Fruit fly (Drosophila melanogaster) whole organism, embryonic: ENCODE data around the gene Hsp22.

Experiments used
- Ada2b ChIP-seq: fragments of 200-800 bp; sonication (Bioruptor generic); IDR thresholded peaks from 2 replicates; pipeline ENCODE4 v1.3.6; 2022; ENCODE audit warnings: missing biosample characterization, missing genetic modification characterization
- Blimp-1 ChIP-seq: fragments of 200-800 bp; sonication (Bioruptor generic); optimal IDR thresholded peaks from 3 replicates; lab custom pipeline; 2018; ENCODE audit warnings: missing biosample characterization, missing genetic modification characterization, mild to moderate bottlenecking, moderate library complexity, missing genetic modification reagents
- CG10147 ChIP-seq: fragments of 200-800 bp; sonication (Bioruptor generic); optimal IDR thresholded peaks from 2 replicates; lab custom pipeline; 2019; ENCODE audit warnings: missing biosample characterization, mild to moderate bottlenecking, missing genetic modification characterization, moderate library complexity
- CG11695 ChIP-seq: fragments of 200-800 bp; sonication (Bioruptor generic); IDR thresholded peaks from 3 replicates; pipeline ENCODE4 v1.3.6; 2022; ENCODE audit warnings: missing biosample characterization, missing genetic modification characterization
- CG11723 ChIP-seq: fragments of 200-800 bp; sonication (Bioruptor generic); optimal IDR thresholded peaks from 2 replicates; lab custom pipeline; 2017; ENCODE audit warnings: missing biosample characterization, mild to moderate bottlenecking, missing genetic modification characterization
- CG13624 ChIP-seq: fragments of 200-800 bp; sonication (Bioruptor generic); optimal IDR thresholded peaks from 2 replicates; lab custom pipeline; 2016; ENCODE audit warnings: missing biosample characterization, missing genetic modification characterization
- CG16815 ChIP-seq: fragments of 200-800 bp; sonication (Bioruptor generic); optimal IDR thresholded peaks from 3 replicates; lab custom pipeline; 2017; ENCODE audit warnings: missing biosample characterization, mild to moderate bottlenecking, missing genetic modification characterization
- CG17568 ChIP-seq: fragments of 200-800 bp; sonication (Bioruptor generic); optimal IDR thresholded peaks from 2 replicates; lab custom pipeline; 2018; ENCODE audit warnings: missing biosample characterization, mild to moderate bottlenecking, missing genetic modification characterization, moderate library complexity
- CG18599 ChIP-seq: fragments of 200-800 bp; sonication (Bioruptor generic); optimal IDR thresholded peaks from 3 replicates; lab custom pipeline; 2017; ENCODE audit warnings: missing biosample characterization, missing genetic modification characterization, mild to moderate bottlenecking, moderate library complexity, missing genetic modification reagents
- CG31441 ChIP-seq: fragments of 200-800 bp; sonication (Bioruptor generic); IDR thresholded peaks from 2 replicates; pipeline ENCODE4 v1.3.6; 2022; ENCODE audit warnings: missing biosample characterization, missing genetic modification characterization
- CG3847 ChIP-seq: fragments of 200-800 bp; sonication (Bioruptor generic); IDR thresholded peaks from 2 replicates; pipeline ENCODE4 v1.3.6; 2022; ENCODE audit warnings: missing biosample characterization, missing genetic modification characterization
- CG4820 ChIP-seq: fragments of 200-800 bp; sonication (Bioruptor generic); optimal IDR thresholded peaks from 3 replicates; lab custom pipeline; 2016; ENCODE audit warnings: missing biosample characterization, missing genetic modification characterization
- CG7556 ChIP-seq: fragments of 200-800 bp; sonication (Bioruptor generic); optimal IDR thresholded peaks from 2 replicates; lab custom pipeline; 2017; ENCODE audit warnings: missing biosample characterization, mild to moderate bottlenecking, missing genetic modification characterization
- CG8924 ChIP-seq: fragments of 200-800 bp; optimal IDR thresholded peaks from 3 replicates; lab custom pipeline; 2019; ENCODE audit warnings: missing biosample characterization, mild to moderate bottlenecking, missing genetic modification characterization, moderate library complexity
- CG8944 ChIP-seq: fragments of 200-800 bp; sonication (Bioruptor generic); optimal IDR thresholded peaks from 3 replicates; lab custom pipeline; 2016; ENCODE audit warnings: missing biosample characterization, missing genetic modification characterization
- CG9932 ChIP-seq: fragments of 200-800 bp; sonication (Bioruptor generic); IDR thresholded peaks from 2 replicates; pipeline ENCODE4 v1.3.6; 2022; ENCODE audit warnings: missing biosample characterization, missing genetic modification characterization
- D ChIP-seq, 2 experiments: fragments of 200-800 bp in 1 of 2; fragments of >200 bp in 1 of 2; sonication (Bioruptor generic) in 1 of 2; optimal IDR thresholded peaks; 2 replicates in 1 of 2; 3 replicates in 1 of 2; lab custom pipeline; 2017; ENCODE audit warnings: mild to moderate bottlenecking in 1 of 2, missing biosample characterization in 1 of 2, missing genetic modification characterization in 1 of 2, missing genetic modification reagents in 1 of 2
- NfI ChIP-seq: fragments of 200-800 bp; sonication (Bioruptor generic); optimal IDR thresholded peaks from 3 replicates; lab custom pipeline; 2018; ENCODE audit warnings: missing biosample characterization, mild to moderate bottlenecking, missing genetic modification characterization, moderate library complexity
- Oli ChIP-seq: fragments of 200-800 bp; sonication (Bioruptor generic); optimal IDR thresholded peaks from 2 replicates; lab custom pipeline; 2018; ENCODE audit warnings: missing biosample characterization, mild to moderate bottlenecking, missing genetic modification characterization, moderate library complexity
- Opbp ChIP-seq: fragments of 200-800 bp; sonication (Bioruptor generic); IDR thresholded peaks from 3 replicates; pipeline ENCODE4 v1.3.6; 2022; ENCODE audit warnings: missing biosample characterization, missing genetic modification characterization; ENCODE audit not compliant: partially characterized antibody
- PHDP ChIP-seq: fragments of 200-800 bp; sonication (Bioruptor generic); optimal IDR thresholded peaks from 3 replicates; lab custom pipeline; 2018; ENCODE audit warnings: missing biosample characterization, mild to moderate bottlenecking, missing genetic modification characterization, moderate library complexity
- Rx ChIP-seq: fragments of 200-800 bp; sonication (Bioruptor generic); IDR thresholded peaks from 2 replicates; pipeline ENCODE4 v1.3.6; 2022; ENCODE audit warnings: missing biosample characterization, missing genetic modification characterization
- Sry-δ ChIP-seq: fragments of 200-800 bp; sonication (Bioruptor generic); optimal IDR thresholded peaks from 2 replicates; lab custom pipeline; 2016; ENCODE audit warnings: missing biosample characterization, missing genetic modification characterization
- YL-1 ChIP-seq: fragments of 200-800 bp; sonication (Bioruptor generic); optimal IDR thresholded peaks from 3 replicates; lab custom pipeline; 2017; ENCODE audit warnings: missing biosample characterization, mild to moderate bottlenecking, missing genetic modification characterization
- cg ChIP-seq: fragments of 200-800 bp; sonication (Bioruptor generic); optimal IDR thresholded peaks from 3 replicates; lab custom pipeline; 2019; ENCODE audit warnings: missing biosample characterization, mild to moderate bottlenecking, missing genetic modification characterization, moderate library complexity
- exex ChIP-seq: fragments of 200-800 bp; sonication (Bioruptor generic); optimal IDR thresholded peaks from 4 replicates; lab custom pipeline; 2018; ENCODE audit warnings: missing biosample characterization, mild to moderate bottlenecking, missing genetic modification characterization, moderate library complexity
- grau ChIP-seq: fragments of 200-800 bp; optimal IDR thresholded peaks from 3 replicates; lab custom pipeline; 2019; ENCODE audit warnings: missing biosample characterization, mild to moderate bottlenecking, missing genetic modification characterization, moderate library complexity
- kah ChIP-seq: fragments of 200-800 bp; sonication (Bioruptor generic); optimal IDR thresholded peaks from 2 replicates; lab custom pipeline; 2018; ENCODE audit warnings: missing biosample characterization, mild to moderate bottlenecking, missing genetic modification characterization
- ken ChIP-seq: fragments of 200-800 bp; sonication (Bioruptor generic); IDR thresholded peaks from 3 replicates; pipeline ENCODE4 v1.3.6; 2022; ENCODE audit warnings: missing biosample characterization, missing genetic modification characterization
- lab ChIP-seq: fragments of 200-800 bp; sonication (Bioruptor generic); optimal IDR thresholded peaks from 3 replicates; lab custom pipeline; 2017; ENCODE audit warnings: missing biosample characterization, missing genetic modification characterization, mild to moderate bottlenecking, moderate library complexity, missing genetic modification reagents
- lola ChIP-seq, 3 experiments: fragments of >200 bp in 2 of 3; fragments of 200-800 bp in 1 of 3; sonication (Bioruptor generic) in 1 of 3; optimal IDR thresholded peaks; 2 replicates each; lab custom pipeline; 2017 to 2019; ENCODE audit warnings: missing biosample characterization in 3 of 3, missing genetic modification characterization in 3 of 3, mild to moderate bottlenecking in 1 of 3, moderate library complexity in 1 of 3
- nmo ChIP-seq: fragments of 200-800 bp; sonication (Bioruptor generic); optimal IDR thresholded peaks from 2 replicates; lab custom pipeline; 2018; ENCODE audit warnings: missing biosample characterization, mild to moderate bottlenecking, missing genetic modification characterization, moderate library complexity
- nom ChIP-seq: fragments of 200-800 bp; sonication (Bioruptor generic); optimal IDR thresholded peaks from 2 replicates; lab custom pipeline; 2017; ENCODE audit warnings: missing biosample characterization, missing genetic modification characterization, mild to moderate bottlenecking, moderate library complexity, missing genetic modification reagents
- pb ChIP-seq: fragments of 200-800 bp; sonication (Bioruptor generic); optimal IDR thresholded peaks from 3 replicates; lab custom pipeline; 2016; ENCODE audit warnings: missing biosample characterization, missing genetic modification characterization
- phol ChIP-seq: fragments of 200-800 bp; sonication (Bioruptor generic); optimal IDR thresholded peaks from 3 replicates; lab custom pipeline; 2018; ENCODE audit warnings: missing biosample characterization, mild to moderate bottlenecking, missing genetic modification characterization, moderate library complexity
- row ChIP-seq: fragments of 200-800 bp; sonication (Bioruptor generic); IDR thresholded peaks from 3 replicates; pipeline ENCODE4 v1.3.6; 2022; ENCODE audit warnings: missing biosample characterization, missing genetic modification characterization
- stc ChIP-seq: fragments of 200-800 bp; sonication (Bioruptor generic); IDR thresholded peaks from 2 replicates; pipeline ENCODE4 v1.3.6; 2022; ENCODE audit warnings: missing biosample characterization, missing genetic modification characterization
- stwl ChIP-seq: fragments of 200-800 bp; sonication (Bioruptor generic); optimal IDR thresholded peaks from 3 replicates; lab custom pipeline; 2018; ENCODE audit warnings: missing biosample characterization, mild to moderate bottlenecking, missing genetic modification characterization, moderate library complexity
- tap ChIP-seq: fragments of 200-800 bp; optimal IDR thresholded peaks from 3 replicates; lab custom pipeline; 2019; ENCODE audit warnings: missing biosample characterization, mild to moderate bottlenecking, missing genetic modification characterization, moderate library complexity
- vfl ChIP-seq: fragments of 200-800 bp; sonication (Bioruptor generic); optimal IDR thresholded peaks from 2 replicates; lab custom pipeline; 2016; ENCODE audit warnings: missing biosample characterization, missing genetic modification characterization
- vvl ChIP-seq: fragments of 200-800 bp; sonication (Bioruptor generic); IDR thresholded peaks from 2 replicates; pipeline ENCODE4 v1.3.6; 2022; ENCODE audit warnings: missing biosample characterization, missing genetic modification characterization

The Hsp22 gene

DNA sequence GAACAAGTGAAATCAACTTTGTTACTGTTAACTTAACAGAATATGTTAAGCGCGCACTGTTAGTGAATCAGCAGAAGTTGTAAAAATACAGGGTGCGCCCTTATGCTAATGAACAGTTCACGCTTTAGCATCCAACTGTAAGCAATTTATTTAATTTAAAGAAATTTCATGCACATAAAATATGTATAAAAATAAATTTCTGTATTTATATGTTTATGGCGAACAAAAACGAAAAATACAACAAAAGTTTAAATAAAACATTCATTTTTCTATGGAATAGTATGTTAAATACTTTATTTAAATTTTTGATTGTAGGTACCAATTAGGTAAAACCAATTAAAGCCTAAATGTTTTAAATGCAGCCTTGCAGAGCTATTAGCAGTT is 51.8 kb downstream of the Hsp22 start (continued):
- TF ChIP-seq row (GFP tag; lab: Robert Waterston, UW) (peak; percentile 63; the same call in 2 of the 3 replicates), CG11695 (GFP tag; lab: Robert Waterston, UW) (peak; percentile 56; the same call in 2 of the 3 replicates), Ada2b (GFP tag; lab: Robert Waterston, UW) (peak; percentile 20; the same call in 1 of the 2 replicates), lab (GFP tag; lab: Kevin White, UChicago) (peak; percentile 38), CG13624 (GFP tag; lab: Kevin White, UChicago) (no peak), CG9932 (GFP tag; lab: Robert Waterston, UW) (0 out of 2 replicates have a peak, but pooled peaks have one; percentile 19), PHDP (tag; lab: Kevin White, UChicago) (peak; percentile 79), grau (tag; lab: Kevin White, UChicago) (peak; percentile 63), pb (no peak), Rx (GFP tag; lab: Robert Waterston, UW) (no peak), nom (peak; percentile 6), nmo (GFP tag; lab: Kevin White, UChicago) (peak; percentile 1), Oli (tag; lab: Kevin White, UChicago) (peak; percentile 2), YL-1 (GFP tag; lab: Kevin White, UChicago) (no peak), lola (GFP tag; optimal IDR thresholded peaks at IDR 0.05; lab: Kevin White, UChicago) (peak in 1 of 3 experiments; percentile 7), CG18599 (GFP tag; lab: Kevin White, UChicago) (peak; percentile 47), CG16815 (no peak), vfl (GFP tag; lab: Kevin White, UChicago) (no peak), tap (tag; lab: Kevin White, UChicago) (peak; percentile 61), CG4820 (GFP tag; lab: Kevin White, UChicago) (no peak), CG8944 (GFP tag; lab: Kevin White, UChicago) (no peak), D (optimal IDR thresholded peaks at IDR 0.05; lab: Kevin White, UChicago) (no peak), D (GFP tag; optimal IDR thresholded peaks at IDR 0.05; lab: Kevin White, UChicago) (no peak), CG7556 (GFP tag; lab: Kevin White, UChicago) (peak; percentile 27), kah (GFP tag; lab: Kevin White, UChicago) (peak; percentile 23), CG31441 (GFP tag; lab: Robert Waterston, UW) (peak; percentile 54), phol (peak; percentile 32), CG11723 (peak; percentile 2), CG10147 (GFP tag; lab: Kevin White, UChicago) (peak; percentile 22), ken (no peak), stc (0 out of 2 replicates have a peak, but pooled peaks have one; percentile 11), CG17568 (peak; percentile 42), NfI (GFP tag; lab: Kevin White, UChicago) (peak; percentile 10), Sry-δ (GFP tag; lab: Kevin White, UChicago) (no peak), exex (tag; lab: Kevin White, UChicago) (no peak), vvl (GFP tag; lab: Robert Waterston, UW) (peak; percentile 91), CG3847 (0 out of 2 replicates have a peak, but pooled peaks have one; percentile 21), CG8924 (tag; lab: Kevin White, UChicago) (peak; percentile 64), Opbp (GFP tag; lab: Robert Waterston, UW) (no peak), stwl (tag; lab: Kevin White, UChicago) (peak; percentile 39), Blimp-1 (peak; percentile 52), cg (GFP tag; lab: Kevin White, UChicago) (no peak)
